Worm (Caenorhabditis elegans) whole organism, mixed stage, embryonic: ENCODE data around the gene F14E5.8.

Source experiments
- ceh-43 ChIP-seq: fragments of 200-800 bp; sonication (Bioruptor generic); optimal IDR thresholded peaks from 2 replicates; lab custom pipeline; 2018; ENCODE audit warnings: mild to moderate bottlenecking, missing genetic modification characterization, moderate library complexity, missing compliant biosample characterization
- nhr-76 ChIP-seq: sonication (generic microtip); optimal IDR thresholded peaks from 2 replicates; lab custom pipeline; 2017; ENCODE audit warnings: missing biosample characterization, missing genetic modification characterization
- unc-39 ChIP-seq: fragments of 150-350 bp; optimal IDR thresholded peaks from 2 replicates; lab custom pipeline; 2014; ENCODE audit warnings: missing biosample characterization, missing genetic modification characterization

ce11 chrII:8442717-8443223 lies 22.9 kb downstream of the F14E5.8 start, which contains the start of gene eif-3.G:
- TF ChIP-seq unc-39 (tag; lab: Kevin White, UChicago) (no peak), nhr-76 (no peak), ceh-43 (GFP tag; lab: Kevin White, UChicago) (no peak)
